Fruit fly (Drosophila melanogaster): ENCODE data around the gene CG31038.

- no peak for TF ChIP-seq psq (optimal IDR thresholded peaks at IDR 0.05)
- TF ChIP-seq ttk (optimal IDR thresholded peaks at IDR 0.05) = no peak
- TF ChIP-seq Myc (optimal IDR thresholded peaks at IDR 0.05) = no peak
- TF ChIP-seq h (optimal IDR thresholded peaks at IDR 0.05) = no peak
- TF ChIP-seq insv (optimal IDR thresholded peaks at IDR 0.05) = no peak
Measured at dm6 chr3R:29867470-29867869, 9.4 kb upstream of the CG31038 start.

Data from Kc167 (cell line).